Fruit fly (Drosophila melanogaster) ovary, adult (tissue): Measurements from ENCODE around the gene rhea.

Source experiments
- CG17801 ChIP-seq: fragments of 200-800 bp; optimal IDR thresholded peaks from 2 replicates; lab custom pipeline; 2019; ENCODE audit warnings: missing biosample characterization, mild to moderate bottlenecking, missing genetic modification characterization, moderate library complexity; ENCODE audit not compliant: partially characterized antibody

The rhea gene

dm6 chr3L:8557018-8557417 is 12.2 kb downstream of the rhea start:
- TF ChIP-seq CG17801 (GFP tag; lab: Kevin White, UChicago) = no peak

- TF ChIP-seq CG17801 (GFP tag; lab: Kevin White, UChicago) = no peak
Measured at dm6 chr3L:8559754-8560328, 15.0 kb downstream of the rhea start.

dm6 chr3L:8560637-8561036 is 15.8 kb downstream of the rhea start:
- TF ChIP-seq CG17801 (GFP tag; lab: Kevin White, UChicago) = no peak

dm6 chr3L:8575844-8576842 is 31.3 kb downstream of the rhea start, which contains the start of the genes CG6638 and CG43078:
Gene CG6638 (minus strand): TSS chr3L:8576078.
Gene CG43078 (plus strand): TSS chr3L:8576808.
- TF ChIP-seq CG17801 (GFP tag; lab: Kevin White, UChicago) = no peak

dm6 chr3L:8578470-8578869 is 33.7 kb downstream of the rhea start:
- no peak for TF ChIP-seq CG17801 (GFP tag; lab: Kevin White, UChicago)

- TF ChIP-seq CG17801 (GFP tag; lab: Kevin White, UChicago) = no peak
Measured at dm6 chr3L:8579513-8579912, 34.7 kb downstream of the rhea start.

dm6 chr3L:8580780-8581179 is 36.0 kb downstream of the rhea start:
- TF ChIP-seq CG17801 (GFP tag; lab: Kevin White, UChicago) = no peak

- no peak for TF ChIP-seq CG17801 (GFP tag; lab: Kevin White, UChicago)
Measured at dm6 chr3L:8582105-8582707, 37.4 kb downstream of the rhea start.

- TF ChIP-seq CG17801 (GFP tag; lab: Kevin White, UChicago) = no peak
Measured at dm6 chr3L:8584086-8584485, 39.3 kb downstream of the rhea start.

- peak; percentile 94 for TF ChIP-seq CG17801 (GFP tag; lab: Kevin White, UChicago)
Measured at dm6 chr3L:8600752-8601433, 56.1 kb downstream of the rhea start, which contains the start of the genes Nelf-E and RpL14. Gene Nelf-E (minus strand): TSS chr3L:8600879. Gene RpL14 (plus strand): TSS chr3L:8601006.

dm6 chr3L:8603880-8604692 is 59.3 kb downstream of the rhea start, which contains the start of the genes CG5989 and CG6282:
Gene CG5989 (minus strand): TSS chr3L:8604149.
Gene CG6282 (plus strand): TSS chr3L:8604657.
- TF ChIP-seq CG17801 (GFP tag; lab: Kevin White, UChicago) = no peak

- TF ChIP-seq CG17801 (GFP tag; lab: Kevin White, UChicago) = no peak
Measured at dm6 chr3L:8607449-8607848, 62.6 kb downstream of the rhea start.

- no peak for TF ChIP-seq CG17801 (GFP tag; lab: Kevin White, UChicago)
Measured at dm6 chr3L:8616935-8617334, 72.1 kb downstream of the rhea start, which contains the start of gene S-Lap1. Gene S-Lap1 (plus strand): TSS chr3L:8617235.
